Fruit fly (Drosophila melanogaster) whole organism, embryonic: Measurements from ENCODE around the gene CG33299.

Experiments used
- Adf1 ChIP-seq: fragments of 200-800 bp; sonication (Bioruptor generic); IDR thresholded peaks from 2 replicates; pipeline ENCODE4 v1.3.6; 2022; ENCODE audit warnings: missing biosample characterization, missing genetic modification characterization
- Atf6 ChIP-seq: fragments of 200-800 bp; sonication (Bioruptor generic); IDR thresholded peaks from 2 replicates; pipeline ENCODE4 v1.3.6; 2022; ENCODE audit warnings: missing biosample characterization, missing genetic modification characterization
- CG11398 ChIP-seq: fragments of 200-800 bp; sonication (Bioruptor generic); optimal IDR thresholded peaks from 2 replicates; lab custom pipeline; 2016; ENCODE audit warnings: missing biosample characterization, missing genetic modification characterization
- CG13296 ChIP-seq: fragments of 200-800 bp; sonication (Bioruptor generic); optimal IDR thresholded peaks from 3 replicates; lab custom pipeline; 2018; ENCODE audit warnings: missing biosample characterization, mild to moderate bottlenecking, missing genetic modification characterization
- CG14014 ChIP-seq: fragments of 200-800 bp; sonication (Bioruptor generic); IDR thresholded peaks from 2 replicates; pipeline ENCODE4 v1.3.6; 2022; ENCODE audit warnings: missing biosample characterization, missing genetic modification characterization
- CG15073 ChIP-seq: fragments of 200-800 bp; sonication (Bioruptor generic); optimal IDR thresholded peaks from 2 replicates; lab custom pipeline; 2016; ENCODE audit warnings: missing biosample characterization, missing genetic modification characterization
- CG15269 ChIP-seq: fragments of 200-800 bp; sonication (Bioruptor generic); optimal IDR thresholded peaks from 2 replicates; lab custom pipeline; 2018; ENCODE audit warnings: missing biosample characterization, mild to moderate bottlenecking, missing genetic modification characterization, moderate library complexity
- CG17359 ChIP-seq: fragments of 200-800 bp; sonication (Bioruptor generic); optimal IDR thresholded peaks from 3 replicates; lab custom pipeline; 2018; ENCODE audit warnings: missing biosample characterization, mild to moderate bottlenecking, missing genetic modification characterization, moderate library complexity
- CG17385 ChIP-seq: fragments of 200-800 bp; sonication (Bioruptor generic); optimal IDR thresholded peaks from 3 replicates; lab custom pipeline; 2018; ENCODE audit warnings: missing biosample characterization, mild to moderate bottlenecking, missing genetic modification characterization
- CG18599 ChIP-seq: fragments of 200-800 bp; sonication (Bioruptor generic); optimal IDR thresholded peaks from 3 replicates; lab custom pipeline; 2017; ENCODE audit warnings: missing biosample characterization, missing genetic modification characterization, mild to moderate bottlenecking, moderate library complexity, missing genetic modification reagents
- CG2120 ChIP-seq: fragments of 200-800 bp; sonication (Bioruptor generic); optimal IDR thresholded peaks from 3 replicates; lab custom pipeline; 2016; ENCODE audit warnings: missing biosample characterization, missing genetic modification characterization
- CG32767 ChIP-seq: fragments of 200-800 bp; sonication (Bioruptor generic); IDR thresholded peaks from 2 replicates; pipeline ENCODE4 v1.3.6; 2022; ENCODE audit warnings: missing biosample characterization, missing genetic modification characterization
- CG3281 ChIP-seq: fragments of 200-800 bp; sonication (Bioruptor generic); optimal IDR thresholded peaks from 3 replicates; lab custom pipeline; 2017; ENCODE audit warnings: missing biosample characterization, mild to moderate bottlenecking, missing genetic modification characterization
- CG34422 ChIP-seq: fragments of 200-800 bp; sonication (Bioruptor generic); IDR thresholded peaks from 3 replicates; pipeline ENCODE4 v1.3.6; 2022; ENCODE audit warnings: missing biosample characterization, missing genetic modification characterization
- CG5953 ChIP-seq: fragments of 200-800 bp; sonication (Bioruptor generic); IDR thresholded peaks from 2 replicates; pipeline ENCODE4 v1.3.6; 2022; ENCODE audit warnings: missing biosample characterization, missing genetic modification characterization
- CG7372 ChIP-seq: fragments of 200-800 bp; sonication (Bioruptor generic); IDR thresholded peaks from 2 replicates; pipeline ENCODE4 v1.3.6; 2022; ENCODE audit warnings: missing biosample characterization, missing genetic modification characterization
- CG9932 ChIP-seq: fragments of 200-800 bp; sonication (Bioruptor generic); IDR thresholded peaks from 2 replicates; pipeline ENCODE4 v1.3.6; 2022; ENCODE audit warnings: missing biosample characterization, missing genetic modification characterization
- Deaf1 ChIP-seq: fragments of 200-800 bp; optimal IDR thresholded peaks from 3 replicates; lab custom pipeline; 2019; ENCODE audit warnings: missing biosample characterization, mild to moderate bottlenecking, missing genetic modification characterization, moderate library complexity
- E2f2 ChIP-seq: fragments of 200-800 bp; sonication (Bioruptor generic); IDR thresholded peaks from 2 replicates; pipeline ENCODE4 v1.3.6; 2022; ENCODE audit warnings: missing biosample characterization, missing genetic modification characterization
- Eip74EF ChIP-seq, 2 experiments: fragments of 200-800 bp in 1 of 2; fragments of >200 bp in 1 of 2; sonication (Bioruptor generic) in 1 of 2; optimal IDR thresholded peaks; 2 replicates each; lab custom pipeline; 2017 to 2019; ENCODE audit warnings: missing biosample characterization in 2 of 2, missing genetic modification characterization in 2 of 2, mild to moderate bottlenecking in 1 of 2, moderate library complexity in 1 of 2
- Fer1 ChIP-seq: fragments of 200-800 bp; sonication (Bioruptor generic); optimal IDR thresholded peaks from 2 replicates; lab custom pipeline; 2017; ENCODE audit warnings: missing biosample characterization, mild to moderate bottlenecking, missing genetic modification characterization
- HHEX ChIP-seq: fragments of 200-800 bp; sonication (Bioruptor generic); optimal IDR thresholded peaks from 3 replicates; lab custom pipeline; 2017; ENCODE audit warnings: missing biosample characterization, mild to moderate bottlenecking, missing genetic modification characterization, missing genetic modification reagents
- Hmx ChIP-seq: fragments of 200-800 bp; sonication (Bioruptor generic); optimal IDR thresholded peaks from 2 replicates; lab custom pipeline; 2016; ENCODE audit warnings: missing biosample characterization, missing genetic modification characterization
- Jarid2 ChIP-seq: fragments of 200-800 bp; sonication (Bioruptor generic); optimal IDR thresholded peaks from 3 replicates; lab custom pipeline; 2017; ENCODE audit warnings: mild to moderate bottlenecking, missing biosample characterization, missing genetic modification reagents, missing genetic modification characterization
- Lpt ChIP-seq: fragments of >200 bp; optimal IDR thresholded peaks from 2 replicates; lab custom pipeline; 2018; ENCODE audit warnings: missing biosample characterization, missing genetic modification characterization
- Meics ChIP-seq: fragments of 200-800 bp; sonication (Bioruptor generic); optimal IDR thresholded peaks from 2 replicates; lab custom pipeline; 2017; ENCODE audit warnings: missing biosample characterization, mild to moderate bottlenecking, missing genetic modification characterization
- Sin3A ChIP-seq: fragments of >200 bp; optimal IDR thresholded peaks from 2 replicates; lab custom pipeline; 2018
- Sry-δ ChIP-seq: fragments of 200-800 bp; sonication (Bioruptor generic); optimal IDR thresholded peaks from 2 replicates; lab custom pipeline; 2016; ENCODE audit warnings: missing biosample characterization, missing genetic modification characterization
- Trl ChIP-seq, 3 experiments: fragments of >200 bp in 2 of 3; fragments of 200-800 bp in 1 of 3; sonication (Bioruptor generic) in 1 of 3; optimal IDR thresholded peaks; 2 replicates in 1 of 3; 3 replicates in 2 of 3; lab custom pipeline; 2016 to 2017; ENCODE audit warnings: missing biosample characterization in 1 of 3, missing genetic modification characterization in 1 of 3
- bigmax ChIP-seq: fragments of 200-800 bp; sonication (Bioruptor generic); optimal IDR thresholded peaks from 2 replicates; lab custom pipeline; 2018; ENCODE audit warnings: missing biosample characterization, mild to moderate bottlenecking, missing genetic modification characterization
- cas ChIP-seq: fragments of 200-800 bp; sonication (Bioruptor generic); IDR thresholded peaks from 2 replicates; pipeline ENCODE4 v1.3.6; 2022; ENCODE audit warnings: missing biosample characterization, missing genetic modification characterization
- chinmo ChIP-seq: fragments of 200-800 bp; sonication (Bioruptor generic); IDR thresholded peaks from 4 replicates; pipeline ENCODE4 v1.3.6; 2022; ENCODE audit warnings: missing biosample characterization, missing genetic modification characterization; ENCODE audit not compliant: partially characterized antibody
- ci ChIP-seq: fragments of 200-800 bp; sonication (Bioruptor generic); IDR thresholded peaks from 3 replicates; pipeline ENCODE4 v1.3.6; 2022; ENCODE audit warnings: missing biosample characterization, missing genetic modification characterization
- cwo ChIP-seq: fragments of 200-800 bp; sonication (Bioruptor generic); optimal IDR thresholded peaks from 3 replicates; lab custom pipeline; 2017; ENCODE audit warnings: missing biosample characterization, missing genetic modification characterization, mild to moderate bottlenecking, moderate library complexity, missing genetic modification reagents
- fd64A ChIP-seq: fragments of 200-800 bp; sonication (Bioruptor generic); optimal IDR thresholded peaks from 3 replicates; lab custom pipeline; 2018; ENCODE audit warnings: missing biosample characterization, mild to moderate bottlenecking, missing genetic modification characterization
- gcm2 ChIP-seq: fragments of 200-800 bp; sonication (Bioruptor generic); optimal IDR thresholded peaks from 2 replicates; lab custom pipeline; 2016; ENCODE audit warnings: missing biosample characterization, missing genetic modification characterization
- hbn ChIP-seq: fragments of 200-800 bp; sonication (Bioruptor generic); IDR thresholded peaks from 2 replicates; pipeline ENCODE4 v1.3.6; 2022; ENCODE audit warnings: missing biosample characterization, missing genetic modification characterization; ENCODE audit not compliant: partially characterized antibody
- her ChIP-seq: fragments of 200-800 bp; sonication (Bioruptor generic); optimal IDR thresholded peaks from 2 replicates; lab custom pipeline; 2016; ENCODE audit warnings: missing biosample characterization, missing genetic modification characterization
- kay ChIP-seq: fragments of 200-800 bp; sonication (Bioruptor generic); optimal IDR thresholded peaks from 2 replicates; lab custom pipeline; 2016; ENCODE audit warnings: missing biosample characterization, missing genetic modification characterization
- lov ChIP-seq, 2 experiments: fragments of 200-800 bp in 1 of 2; fragments of >200 bp in 1 of 2; sonication (Bioruptor generic) in 1 of 2; IDR thresholded peaks in 1 of 2; optimal IDR thresholded peaks in 1 of 2; 2 replicates in 1 of 2; 3 replicates in 1 of 2; pipeline versions ENCODE4 v1.3.6 to Lab custom; 2017 to 2022; ENCODE audit warnings: missing biosample characterization in 1 of 2, missing genetic modification characterization in 1 of 2
- nom ChIP-seq: fragments of 200-800 bp; sonication (Bioruptor generic); optimal IDR thresholded peaks from 2 replicates; lab custom pipeline; 2017; ENCODE audit warnings: missing biosample characterization, missing genetic modification characterization, mild to moderate bottlenecking, moderate library complexity, missing genetic modification reagents
- p53 ChIP-seq: fragments of 200-800 bp; sonication (Bioruptor generic); optimal IDR thresholded peaks from 2 replicates; lab custom pipeline; 2016; ENCODE audit warnings: missing biosample characterization, missing genetic modification characterization
- pzg ChIP-seq: fragments of 200-800 bp; sonication (Bioruptor generic); optimal IDR thresholded peaks from 3 replicates; lab custom pipeline; 2018; ENCODE audit warnings: missing biosample characterization, mild to moderate bottlenecking, missing genetic modification characterization, moderate library complexity
- scrt ChIP-seq: fragments of 200-800 bp; sonication (Bioruptor generic); optimal IDR thresholded peaks from 2 replicates; lab custom pipeline; 2018; ENCODE audit warnings: missing biosample characterization, mild to moderate bottlenecking, missing genetic modification characterization, moderate library complexity
- sim ChIP-seq: fragments of 200-800 bp; sonication (Bioruptor generic); IDR thresholded peaks from 2 replicates; pipeline ENCODE4 v1.3.6; 2022; ENCODE audit warnings: missing biosample characterization, missing genetic modification characterization
- sqz ChIP-seq: fragments of 200-800 bp; sonication (Bioruptor generic); optimal IDR thresholded peaks from 3 replicates; lab custom pipeline; 2018; ENCODE audit warnings: missing biosample characterization, mild to moderate bottlenecking, missing genetic modification characterization
- tio ChIP-seq: fragments of 200-800 bp; sonication (Bioruptor generic); optimal IDR thresholded peaks from 2 replicates; lab custom pipeline; 2017; ENCODE audit warnings: missing biosample characterization, missing genetic modification characterization, inconsistent platforms

Gene CG33299

DNA sequence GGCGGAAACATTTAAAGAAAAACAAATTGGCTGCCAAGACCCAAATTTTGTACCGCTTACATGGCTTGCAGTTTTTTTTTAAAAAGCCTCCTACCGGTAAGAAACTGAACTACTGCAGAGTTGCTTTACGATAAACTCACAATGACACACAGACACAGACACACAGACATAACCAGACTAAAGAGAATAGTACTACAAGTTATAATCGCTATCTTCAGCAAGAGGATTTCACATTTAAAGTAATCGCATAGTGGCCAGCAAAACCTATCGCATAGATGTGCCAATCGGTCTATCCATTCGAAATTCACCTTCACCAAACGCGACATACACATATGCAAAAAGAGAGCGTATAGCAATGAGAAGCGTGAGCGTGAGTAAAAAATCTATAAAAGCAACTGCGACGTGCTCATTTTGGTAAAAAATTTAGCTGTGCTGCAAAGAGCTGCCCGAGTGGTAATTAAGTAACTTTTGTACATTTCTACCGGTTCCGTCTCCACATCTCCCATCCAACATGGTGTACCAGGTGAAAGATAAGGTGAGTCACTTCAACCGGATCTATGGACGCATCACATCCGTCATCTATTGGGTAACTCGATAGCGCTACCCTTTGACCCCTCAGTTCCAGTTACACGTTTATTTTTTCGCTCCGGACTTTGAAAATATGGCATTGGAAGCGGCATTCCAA, 43.3 kb upstream of the CG33299 start, which contains the start of gene Trx2 (continued):
- TF ChIP-seq lov (optimal IDR thresholded peaks at IDR 0.05; lab: Kevin White, UChicago) (no peak), lov (GFP tag; IDR thresholded peaks at IDR 0.05; lab: Robert Waterston, UW) (peak; percentile 49; the same call in 1 of the 3 replicates), CG14014 (GFP tag; lab: Robert Waterston, UW) (peak; percentile 47; the same call in 1 of the 2 replicates), gcm2 (GFP tag; lab: Kevin White, UChicago) (peak; percentile 57), fd64A (GFP tag; lab: Kevin White, UChicago) (peak; percentile 1), E2f2 (peak; percentile 75; the same call in 1 of the 2 replicates), Sry-δ (GFP tag; lab: Kevin White, UChicago) (no peak), bigmax (GFP tag; lab: Kevin White, UChicago) (no peak), CG17385 (GFP tag; lab: Kevin White, UChicago) (peak; percentile 38), Meics (peak; percentile 30), chinmo (GFP tag; lab: Robert Waterston, UW) (peak; percentile 84; the same call in 3 of the 4 replicates), cwo (GFP tag; lab: Kevin White, UChicago) (peak; percentile 18), Sin3A (lab: Kevin White, UChicago) (peak; percentile 49), CG18599 (peak; percentile 61), Adf1 (peak; percentile 38; the same call in 1 of the 2 replicates), CG11398 (GFP tag; lab: Kevin White, UChicago) (peak; percentile 39), kay (GFP tag; lab: Kevin White, UChicago) (peak; percentile 76), Atf6 (peak; percentile 51; the same call in 1 of the 2 replicates), CG13296 (GFP tag; lab: Kevin White, UChicago) (peak; percentile 26), Eip74EF (GFP tag; optimal IDR thresholded peaks at IDR 0.05; lab: Kevin White, UChicago) (peak in 1 of 2 experiments; percentile 34), nom (peak; percentile 71), CG17359 (tag; lab: Kevin White, UChicago) (peak; percentile 6), cas (GFP tag; lab: Robert Waterston, UW) (no peak), Lpt (GFP tag; lab: Kevin White, UChicago) (no peak), CG2120 (GFP tag; lab: Kevin White, UChicago) (peak; percentile 2), Trl (optimal IDR thresholded peaks at IDR 0.05; lab: Kevin White, UChicago) (peak; percentile 76 to 94), Trl (GFP tag; optimal IDR thresholded peaks at IDR 0.05; lab: Kevin White, UChicago) (peak; percentile 29), HHEX (peak; percentile 35), CG9932 (no peak; the same call in 1 of the 2 replicates), CG15073 (GFP tag; lab: Kevin White, UChicago) (no peak), hbn (peak; percentile 71), sqz (peak; percentile 48), CG15269 (tag; lab: Kevin White, UChicago) (peak; percentile 40), Jarid2 (GFP tag; lab: Kevin White, UChicago) (peak; percentile 84), pzg (GFP tag; lab: Kevin White, UChicago) (peak; percentile 7), CG3281 (GFP tag; lab: Kevin White, UChicago) (peak; percentile 8), her (GFP tag; lab: Kevin White, UChicago) (peak; percentile 13), tio (no peak), scrt (GFP tag; lab: Kevin White, UChicago) (peak; percentile 51), Deaf1 (tag; lab: Kevin White, UChicago) (peak; percentile 30), Hmx (GFP tag; lab: Kevin White, UChicago) (no peak), p53 (GFP tag; lab: Kevin White, UChicago) (no peak), ci (GFP tag; lab: Robert Waterston, UW) (peak; percentile 60; the same call in 2 of the 3 replicates), Fer1 (GFP tag; lab: Kevin White, UChicago) (peak; percentile 46), CG34422 (GFP tag; lab: Robert Waterston, UW) (peak; percentile 82; the same call in 1 of the 3 replicates), sim (GFP tag; lab: Robert Waterston, UW) (peak; percentile 21; the same call in 1 of the 2 replicates), CG5953 (GFP tag; lab: Robert Waterston, UW) (no peak), CG32767 (GFP tag; lab: Robert Waterston, UW) (0 out of 2 replicates have a peak, but pooled peaks have one; percentile 14), CG7372 (GFP tag; lab: Robert Waterston, UW) (peak; percentile 23; the same call in 1 of the 2 replicates)
